Fruit fly (Drosophila melanogaster) whole organism, wandering third instar larva: ENCODE data around the gene CG3529.

ENCODE experiments used
- CG32264 ChIP-seq: fragments of 200-800 bp; sonication (Bioruptor generic); optimal IDR thresholded peaks from 2 replicates; lab custom pipeline; 2016; ENCODE audit warnings: missing biosample characterization, missing genetic modification characterization
- Hr78 ChIP-seq: fragments of >200 bp; optimal IDR thresholded peaks from 2 replicates; lab custom pipeline; 2017; ENCODE audit warnings: missing biosample characterization, missing genetic modification characterization
- Rel ChIP-seq, 2 experiments: fragments of 200-800 bp; sonication (Bioruptor generic) in 1 of 2; optimal IDR thresholded peaks; 2 replicates in 1 of 2; 3 replicates in 1 of 2; lab custom pipeline; 2016 to 2019; ENCODE audit warnings: mild to moderate bottlenecking in 2 of 2, missing biosample characterization in 2 of 2, missing genetic modification characterization in 2 of 2, moderate library complexity in 1 of 2
- ey ChIP-seq: fragments of 200-800 bp; sonication (Bioruptor generic); optimal IDR thresholded peaks from 2 replicates; lab custom pipeline; 2016; ENCODE audit warnings: missing biosample characterization, missing genetic modification characterization
- h ChIP-seq: fragments of 200-800 bp; sonication (Bioruptor generic); optimal IDR thresholded peaks from 3 replicates; lab custom pipeline; 2016; ENCODE audit warnings: missing biosample characterization, mild to moderate bottlenecking, missing genetic modification characterization

DNA sequence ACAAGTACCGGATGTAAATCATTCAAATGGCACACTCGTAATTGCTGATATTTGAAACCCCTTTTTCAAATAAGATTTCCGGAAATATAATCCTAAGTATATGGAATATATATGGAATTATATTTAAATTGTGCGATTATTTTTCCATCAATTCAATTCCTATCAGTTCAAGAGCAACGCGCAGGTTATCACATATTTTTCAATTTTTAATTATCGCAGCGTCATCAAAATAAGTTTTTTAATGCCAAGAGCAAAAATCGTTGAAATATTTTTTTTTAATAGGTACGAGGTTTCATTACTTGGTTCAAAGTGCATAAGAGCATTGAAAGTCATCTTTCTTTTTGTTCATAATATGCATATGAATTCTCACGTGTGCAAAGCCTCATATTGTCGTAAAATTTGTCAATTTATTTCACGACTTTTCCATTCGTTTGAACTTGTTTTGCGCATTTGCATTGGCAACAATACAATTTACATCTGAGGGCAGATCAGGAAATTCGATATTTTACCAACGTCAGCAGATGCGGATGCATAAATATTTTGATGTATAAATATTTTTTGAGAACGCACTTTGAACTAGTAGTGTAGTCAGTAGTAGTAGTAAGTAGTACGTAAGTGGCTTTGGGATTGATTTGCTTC, 51.4 kb downstream of the CG3529 start:
- TF ChIP-seq ey (GFP tag; lab: Kevin White, UChicago) (no peak), h (no peak), Hr78 (no peak), Rel (GFP tag; optimal IDR thresholded peaks at IDR 0.05; lab: Kevin White, UChicago) (no peak), Rel (tag; optimal IDR thresholded peaks at IDR 0.05; lab: Kevin White, UChicago) (no peak), CG32264 (GFP tag; lab: Kevin White, UChicago) (no peak)
